Worm (Caenorhabditis elegans) whole organism, late embryonic: Measurements from ENCODE around the gene C46F11.6.

Experiments used
- C08G9.2 ChIP-seq: sonication (generic microtip); optimal IDR thresholded peaks from 2 replicates; lab custom pipeline; 2016; ENCODE audit warnings: mild to moderate bottlenecking, missing genetic modification characterization, moderate library complexity, missing compliant biosample characterization
- K09A11.1 ChIP-seq: sonication (generic microtip); optimal IDR thresholded peaks from 2 replicates; lab custom pipeline; 2017; ENCODE audit warnings: antibody characterized with exemption, mild to moderate bottlenecking, missing genetic modification characterization, missing compliant biosample characterization; ENCODE audit not compliant: insufficient read depth
- T23F11.4 ChIP-seq: fragments of 200-800 bp; sonication (Bioruptor generic); optimal IDR thresholded peaks from 2 replicates; lab custom pipeline; 2018; ENCODE audit warnings: mild to moderate bottlenecking, missing genetic modification characterization, missing compliant biosample characterization
- Y22D7AL.16 ChIP-seq: sonication (generic microtip); optimal IDR thresholded peaks from 2 replicates; lab custom pipeline; 2016; ENCODE audit warnings: missing genetic modification characterization, missing compliant biosample characterization
- ahr-1 ChIP-seq: sonication (generic microtip); optimal IDR thresholded peaks from 2 replicates; lab custom pipeline; 2016; ENCODE audit warnings: missing genetic modification characterization, missing compliant biosample characterization
- ama-1 ChIP-seq: fragments of 150-350 bp; optimal IDR thresholded peaks from 2 replicates; lab custom pipeline; 2014
- ceh-14 ChIP-seq: sonication (generic microtip); optimal IDR thresholded peaks from 2 replicates; lab custom pipeline; 2016; ENCODE audit warnings: missing genotype, missing genetic modification characterization, missing compliant biosample characterization
- ceh-18 ChIP-seq: sonication (generic microtip); optimal IDR thresholded peaks from 2 replicates; lab custom pipeline; 2016; ENCODE audit warnings: missing genetic modification characterization, missing compliant biosample characterization
- ceh-19 ChIP-seq: fragments of 200-800 bp; sonication (Bioruptor generic); optimal IDR thresholded peaks from 2 replicates; lab custom pipeline; 2018; ENCODE audit warnings: mild to moderate bottlenecking, missing genetic modification characterization, missing compliant biosample characterization
- ceh-2 ChIP-seq: sonication (generic microtip); optimal IDR thresholded peaks from 2 replicates; lab custom pipeline; 2016; ENCODE audit warnings: missing genotype, missing genetic modification characterization, missing compliant biosample characterization
- ceh-31 ChIP-seq: sonication (generic microtip); optimal IDR thresholded peaks from 2 replicates; lab custom pipeline; 2016; ENCODE audit warnings: missing genetic modification characterization, missing compliant biosample characterization
- ceh-34 ChIP-seq: sonication (generic microtip); optimal IDR thresholded peaks from 2 replicates; lab custom pipeline; 2016; ENCODE audit warnings: mild to moderate bottlenecking, missing genetic modification characterization, missing compliant biosample characterization
- ceh-45 ChIP-seq: fragments of 200-800 bp; sonication (Bioruptor generic); IDR thresholded peaks from 2 replicates; pipeline ENCODE4 v1.3.6; 2022; ENCODE audit warnings: missing genetic modification reagents, missing genetic modification characterization, missing compliant biosample characterization
- ceh-6 ChIP-seq: fragments of 200-800 bp; sonication (Bioruptor generic); optimal IDR thresholded peaks from 2 replicates; lab custom pipeline; 2018; ENCODE audit warnings: mild to moderate bottlenecking, missing genetic modification characterization, missing compliant biosample characterization
- ceh-9 ChIP-seq: sonication (generic microtip); optimal IDR thresholded peaks from 2 replicates; lab custom pipeline; 2016; ENCODE audit warnings: mild to moderate bottlenecking, missing genetic modification characterization, inconsistent platforms, missing compliant biosample characterization
- che-1 ChIP-seq: sonication (generic microtip); optimal IDR thresholded peaks from 2 replicates; lab custom pipeline; 2016; ENCODE audit warnings: mild to moderate bottlenecking, missing genetic modification characterization, missing compliant biosample characterization
- dve-1 ChIP-seq: sonication (generic microtip); optimal IDR thresholded peaks from 2 replicates; lab custom pipeline; 2017; ENCODE audit warnings: antibody characterized with exemption, mild to moderate bottlenecking, missing genetic modification characterization, missing compliant biosample characterization
- elt-2 ChIP-seq: sonication (generic microtip); optimal IDR thresholded peaks from 2 replicates; lab custom pipeline; 2016; ENCODE audit warnings: missing genetic modification reagents, missing genetic modification characterization, missing compliant biosample characterization
- elt-4 ChIP-seq: sonication (generic microtip); optimal IDR thresholded peaks from 2 replicates; lab custom pipeline; 2016; ENCODE audit warnings: missing genetic modification characterization, missing compliant biosample characterization
- ets-4 ChIP-seq: sonication (generic microtip); optimal IDR thresholded peaks from 2 replicates; lab custom pipeline; 2016; ENCODE audit warnings: missing genetic modification characterization, missing compliant biosample characterization
- eyg-1 ChIP-seq: sonication (generic microtip); optimal IDR thresholded peaks from 2 replicates; lab custom pipeline; 2016; ENCODE audit warnings: missing genotype, missing genetic modification characterization, missing compliant biosample characterization
- gmeb-2 ChIP-seq: sonication (generic microtip); optimal IDR thresholded peaks from 2 replicates; lab custom pipeline; 2016; ENCODE audit warnings: missing genetic modification characterization, inconsistent platforms, missing compliant biosample characterization
- hlh-13 ChIP-seq: fragments of 200-800 bp; sonication (Bioruptor generic); optimal IDR thresholded peaks from 2 replicates; lab custom pipeline; 2018; ENCODE audit warnings: mild to moderate bottlenecking, missing genetic modification characterization, missing compliant biosample characterization
- hlh-15 ChIP-seq: sonication (generic microtip); optimal IDR thresholded peaks from 2 replicates; lab custom pipeline; 2016; ENCODE audit warnings: missing genetic modification characterization, missing compliant biosample characterization
- hlh-30 ChIP-seq: sonication (generic microtip); optimal IDR thresholded peaks from 2 replicates; lab custom pipeline; 2017; ENCODE audit warnings: antibody characterized with exemption, missing genetic modification characterization, missing compliant biosample characterization; ENCODE audit not compliant: insufficient read depth
- hlh-6 ChIP-seq: sonication (generic microtip); optimal IDR thresholded peaks from 2 replicates; lab custom pipeline; 2016; ENCODE audit warnings: missing genotype, missing genetic modification characterization, missing compliant biosample characterization
- lim-6 ChIP-seq: sonication (generic microtip); optimal IDR thresholded peaks from 2 replicates; lab custom pipeline; 2016; ENCODE audit warnings: missing genetic modification characterization, missing compliant biosample characterization
- mec-3 ChIP-seq: sonication (generic microtip); optimal IDR thresholded peaks from 2 replicates; lab custom pipeline; 2016; ENCODE audit warnings: borderline replicate concordance, missing genetic modification characterization, missing compliant biosample characterization
- npax-4 ChIP-seq: sonication (generic microtip); optimal IDR thresholded peaks from 2 replicates; lab custom pipeline; 2016; ENCODE audit warnings: missing genetic modification characterization, missing compliant biosample characterization
- odd-2 ChIP-seq: sonication (generic microtip); optimal IDR thresholded peaks from 2 replicates; lab custom pipeline; 2017; ENCODE audit warnings: antibody characterized with exemption, mild to moderate bottlenecking, missing genetic modification characterization, missing compliant biosample characterization
- pat-9 ChIP-seq: fragments of 200-800 bp; sonication (Bioruptor generic); optimal IDR thresholded peaks from 2 replicates; lab custom pipeline; 2018; ENCODE audit warnings: mild to moderate bottlenecking, missing genetic modification characterization, moderate library complexity, missing compliant biosample characterization
- pha-2 ChIP-seq: sonication (generic microtip); optimal IDR thresholded peaks from 2 replicates; lab custom pipeline; 2017; ENCODE audit warnings: mild to moderate bottlenecking, missing genetic modification characterization, missing compliant biosample characterization
- pha-4 ChIP-seq: fragments of 150-350 bp; optimal IDR thresholded peaks from 2 replicates; lab custom pipeline; 2018; ENCODE audit warnings: missing biosample characterization, missing genetic modification reagents, missing genetic modification characterization
- pros-1 ChIP-seq: fragments of 150-350 bp; optimal IDR thresholded peaks from 2 replicates; lab custom pipeline; 2014; ENCODE audit warnings: missing biosample characterization, missing genetic modification reagents, missing genetic modification characterization
- ref-2 ChIP-seq: sonication (generic microtip); optimal IDR thresholded peaks from 2 replicates; lab custom pipeline; 2016; ENCODE audit warnings: missing genetic modification characterization, missing compliant biosample characterization
- rnt-1 ChIP-seq: sonication (generic microtip); optimal IDR thresholded peaks from 2 replicates; lab custom pipeline; 2016; ENCODE audit warnings: missing genetic modification characterization, missing compliant biosample characterization
- unc-42 ChIP-seq: sonication (generic microtip); optimal IDR thresholded peaks from 2 replicates; lab custom pipeline; 2016; ENCODE audit warnings: missing genotype, missing genetic modification characterization, missing compliant biosample characterization
- unc-55 ChIP-seq: sonication (generic microtip); optimal IDR thresholded peaks from 2 replicates; lab custom pipeline; 2017; ENCODE audit warnings: missing biosample characterization, missing genetic modification reagents, missing genetic modification characterization
- ztf-16 ChIP-seq: sonication (generic microtip); optimal IDR thresholded peaks from 2 replicates; lab custom pipeline; 2017; ENCODE audit warnings: missing genetic modification characterization, missing compliant biosample characterization

Gene C46F11.6

DNA sequence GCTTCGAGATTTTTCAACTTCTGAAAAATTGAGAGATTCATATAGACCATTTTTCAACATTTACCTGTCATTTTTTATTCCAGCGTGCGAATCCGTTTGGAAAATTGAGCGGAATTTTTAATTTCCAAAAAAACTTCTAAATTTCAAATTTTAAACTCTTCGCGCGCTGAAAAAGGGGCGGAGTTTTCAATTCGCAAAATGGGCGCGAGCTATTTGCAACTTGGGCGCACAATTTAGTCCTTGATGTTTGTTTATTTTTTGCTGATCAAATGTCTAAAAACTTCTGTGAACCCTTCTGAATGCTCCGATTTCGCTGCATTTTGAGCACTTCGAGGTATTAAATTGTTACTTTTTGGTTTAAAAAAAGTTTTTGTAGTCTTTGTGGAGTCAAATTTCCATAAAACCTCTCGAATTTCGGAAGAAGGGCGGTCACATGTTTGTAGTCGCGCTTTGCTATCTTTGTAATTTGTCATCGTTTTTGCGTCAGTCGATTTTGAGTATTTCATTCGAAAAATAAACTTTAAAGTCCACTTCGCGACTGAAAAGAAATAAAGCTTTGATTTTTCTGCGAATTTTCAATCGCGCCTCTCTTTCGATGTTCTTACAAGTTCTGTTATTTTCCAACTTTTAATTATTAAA lies 19.4 kb downstream of the C46F11.6 start, which contains the start of the genes madf-8 and gsr-1:
Gene madf-8, minus strand, starts transcription at position 156 of the 639 bp plus-strand sequence.
Gene gsr-1, plus strand, starts transcription at position 231 of the 639 bp plus-strand sequence.
- TF ChIP-seq hlh-6 (no peak), ceh-2 (tag; lab: Kevin White, UChicago) (no peak), pha-2 (tag; lab: Kevin White, UChicago) (no peak), ceh-6 (GFP tag; lab: Kevin White, UChicago) (no peak), ets-4 (tag; lab: Kevin White, UChicago) (no peak), pha-4 (tag; lab: Kevin White, UChicago) (no peak), ceh-14 (tag; lab: Kevin White, UChicago) (no peak), ceh-18 (peak; percentile 9), lim-6 (tag; lab: Kevin White, UChicago) (no peak), ztf-16 (no peak), ceh-31 (peak; percentile 42), T23F11.4 (GFP tag; lab: Kevin White, UChicago) (no peak), unc-55 (no peak), ceh-45 (no peak), elt-2 (tag; lab: Kevin White, UChicago) (peak; percentile 0), rnt-1 (tag; lab: Kevin White, UChicago) (peak; percentile 1), C08G9.2 (tag; lab: Kevin White, UChicago) (no peak), ceh-34 (peak; percentile 21)

DNA sequence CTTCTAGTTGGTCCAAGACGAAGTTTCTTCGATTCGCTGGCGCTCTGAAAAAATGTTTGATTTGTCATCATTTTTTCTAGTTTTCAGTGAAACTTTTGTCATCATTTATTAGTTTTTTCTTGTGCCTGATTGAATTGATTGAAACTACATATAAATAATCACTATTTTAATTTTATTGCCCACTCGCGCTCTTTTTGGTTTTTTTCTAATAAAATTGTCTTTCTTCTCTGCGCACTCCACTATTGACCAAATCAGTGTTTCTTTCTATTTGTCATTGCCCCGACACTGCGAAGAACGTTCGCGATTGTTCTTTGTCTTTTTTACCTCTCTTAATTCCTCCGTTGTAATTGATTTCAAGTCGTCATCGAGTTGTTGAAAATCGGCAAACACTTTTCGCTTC lies 20.0 kb downstream of the C46F11.6 start:
- no peak for TF ChIP-seq mec-3 (tag; lab: Kevin White, UChicago)
- TF ChIP-seq npax-4 (tag; lab: Kevin White, UChicago), result no peak
- no peak for TF ChIP-seq rnt-1 (tag; lab: Kevin White, UChicago)
- no peak for TF ChIP-seq pros-1 (tag; lab: Kevin White, UChicago)
- no peak for TF ChIP-seq eyg-1 (tag; lab: Kevin White, UChicago)
- no peak for TF ChIP-seq K09A11.1
- TF ChIP-seq hlh-30 (tag; lab: Kevin White, UChicago), result no peak

ce11 chrIII:3649305-3649704 lies 20.9 kb downstream of the C46F11.6 start:
- TF ChIP-seq elt-2 (tag; lab: Kevin White, UChicago), result peak; percentile 75
- TF ChIP-seq pat-9 (tag; lab: Kevin White, UChicago), result no peak
- TF ChIP-seq, all 69 proteins: peak for 1

DNA sequence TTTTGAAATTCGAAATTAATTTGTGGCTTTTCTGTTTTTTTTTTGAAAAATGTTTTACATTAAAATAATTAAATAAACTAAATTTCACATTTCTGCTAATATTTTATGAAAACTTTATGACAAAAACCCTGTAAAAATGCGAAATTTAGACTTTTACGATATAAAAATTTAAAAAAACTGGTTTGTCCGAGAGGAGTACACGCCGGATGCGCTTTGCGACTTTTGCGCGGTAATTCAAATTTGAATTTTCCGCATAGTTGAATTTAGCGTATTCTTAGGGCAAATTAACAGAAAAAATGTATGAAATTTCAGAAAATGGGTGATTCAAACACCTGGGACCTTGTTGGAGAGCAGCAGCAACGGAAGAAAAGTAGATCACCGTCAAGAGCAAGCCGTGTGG lies 26.2 kb downstream of the C46F11.6 start, which contains the start of gene unc-93:
Gene unc-93, plus strand, starts transcription at position 301 of the 400 bp plus-strand sequence.
- TF ChIP-seq ets-4 (tag; lab: Kevin White, UChicago) (no peak), elt-4 (tag; lab: Kevin White, UChicago) (no peak), unc-42 (tag; lab: Kevin White, UChicago) (no peak), odd-2 (no peak), ceh-9 (tag; lab: Kevin White, UChicago) (no peak)
- TF ChIP-seq, all 69 proteins: peak for 0

- TF ChIP-seq ceh-14 (tag; lab: Kevin White, UChicago) (no peak), eyg-1 (tag; lab: Kevin White, UChicago) (no peak), ceh-19 (GFP tag; lab: Kevin White, UChicago) (no peak), Y22D7AL.16 (no peak), pros-1 (tag; lab: Kevin White, UChicago) (no peak), dve-1 (tag; lab: Kevin White, UChicago) (no peak), che-1 (tag; lab: Kevin White, UChicago) (no peak), ahr-1 (tag; lab: Kevin White, UChicago) (no peak), hlh-15 (tag; lab: Kevin White, UChicago) (no peak), ref-2 (no peak), K09A11.1 (no peak), T23F11.4 (GFP tag; lab: Kevin White, UChicago) (no peak), rnt-1 (tag; lab: Kevin White, UChicago) (no peak), gmeb-2 (tag; lab: Kevin White, UChicago) (no peak), ztf-16 (no peak), hlh-13 (GFP tag; lab: Kevin White, UChicago) (no peak), ama-1 (lab: Kevin White, UChicago) (no peak), ceh-18 (no peak)
Observed at ce11 chrIII:3643602-3644001, 26.6 kb downstream of the C46F11.6 start.
